Fruit fly (Drosophila melanogaster) whole organism, embryonic: ENCODE results near the gene CG14961.

Experiments used
- bsh ChIP-seq, 2 experiments: fragments of 200-800 bp; sonication (Bioruptor generic); optimal IDR thresholded peaks; 2 replicates each; lab custom pipeline; 2017 to 2018; ENCODE audit warnings: mild to moderate bottlenecking in 2 of 2, missing biosample characterization in 2 of 2, missing genetic modification characterization in 2 of 2, moderate library complexity in 1 of 2
- gce ChIP-seq: fragments of 200-800 bp; sonication (Bioruptor generic); IDR thresholded peaks from 3 replicates; pipeline ENCODE4 v1.3.6; 2022; ENCODE audit warnings: missing biosample characterization, missing genetic modification characterization
- wdn ChIP-seq: fragments of 200-800 bp; sonication (Bioruptor generic); IDR thresholded peaks from 2 replicates; pipeline ENCODE4 v1.3.6; 2022; ENCODE audit warnings: missing biosample characterization, missing genetic modification characterization

dm6 chr3L:3325925-3326903 lies 3.6 kb upstream of the CG14961 start, which contains the start of gene Gtpx:
- TF ChIP-seq bsh (GFP tag; optimal IDR thresholded peaks at IDR 0.05; lab: Kevin White, UChicago) (peak; percentile 25 to 57), gce (no peak), wdn (0 out of 2 replicates have a peak, but pooled peaks have one; percentile 24)
